Worm (Caenorhabditis elegans): ENCODE measurements around the gene srv-10.
"Not testable (repeated sequence)": the region's sequence is repeated elsewhere in the genome, so short reads cannot be mapped to it uniquely, and the experiment has no call there.

srv-10 gene

ce11 chrV:13432364-13432763 is 8.7 kb downstream of the srv-10 start, which contains the start of gene srd-17:
TSS of gene srd-17 (minus strand) at chrV:13432714.
- TF ChIP-seq aly-2 (tag; optimal IDR thresholded peaks at IDR 0.05): no peak
- TF ChIP-seq ztf-4 (tag; optimal IDR thresholded peaks at IDR 0.05): no peak
- no peak for TF ChIP-seq ceh-28 (tag; optimal IDR thresholded peaks at IDR 0.05)
- no peak for TF ChIP-seq egl-5 (tag; optimal IDR thresholded peaks at IDR 0.05)
- no peak for TF ChIP-seq mml-1 (tag; optimal IDR thresholded peaks at IDR 0.05)
- no peak for TF ChIP-seq fos-1 (tag; optimal IDR thresholded peaks at IDR 0.05)
- no peak for TF ChIP-seq nhr-76 (tag; optimal IDR thresholded peaks at IDR 0.05)
- TF ChIP-seq nhr-28 (tag; optimal IDR thresholded peaks at IDR 0.05): no peak
- TF ChIP-seq nhr-25 (tag; optimal IDR thresholded peaks at IDR 0.05): no peak
- TF ChIP-seq nhr-12 (tag; optimal IDR thresholded peaks at IDR 0.05): no peak
- no peak for TF ChIP-seq mdl-1 (tag; optimal IDR thresholded peaks at IDR 0.05)
- TF ChIP-seq skn-1 (tag; optimal IDR thresholded peaks at IDR 0.05): no peak
- no peak for TF ChIP-seq nhr-77 (tag; optimal IDR thresholded peaks at IDR 0.05)
- no peak for TF ChIP-seq nhr-67 (tag; optimal IDR thresholded peaks at IDR 0.05)
- no peak for TF ChIP-seq ceh-16 (tag; optimal IDR thresholded peaks at IDR 0.05)

DNA sequence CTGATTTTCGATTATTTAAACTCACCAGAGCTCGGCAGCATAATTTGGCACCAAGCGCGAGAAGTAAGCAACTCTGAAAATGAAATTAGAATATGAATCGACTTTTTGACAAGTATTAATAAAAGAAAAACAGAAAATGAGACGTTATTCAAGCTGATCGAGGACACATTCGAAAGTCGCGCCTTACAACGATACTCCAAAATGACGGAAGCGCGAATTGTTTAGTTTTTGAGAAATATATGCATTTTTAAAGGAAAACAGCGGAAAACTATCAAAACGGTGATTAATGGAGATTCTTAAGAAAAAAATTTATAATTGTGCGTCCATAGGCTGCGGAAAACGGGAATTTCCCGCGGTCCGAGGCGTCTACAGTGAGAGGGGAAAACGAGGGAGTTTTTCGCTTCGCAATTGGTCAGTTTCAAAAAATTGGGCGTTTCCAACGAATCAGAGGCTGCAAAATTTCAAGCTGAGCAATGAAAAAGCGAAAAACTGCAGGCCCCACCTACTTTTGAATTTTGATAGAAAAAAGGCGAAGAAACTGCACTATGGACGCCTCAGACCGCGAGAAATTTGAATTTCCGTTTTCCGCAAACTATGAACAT is 13.9 kb downstream of the srv-10 start, which contains the start of gene mes-4:
Gene mes-4 (minus strand): TSS at position 73 of the 602 bp plus-strand sequence.
- TF ChIP-seq nfya-1 (tag; optimal IDR thresholded peaks at IDR 0.05; ENCODE audit: insufficient read depth) (peak; percentile 91), eor-1 (tag; optimal IDR thresholded peaks at IDR 0.05) (no peak), elt-1 (tag; optimal IDR thresholded peaks at IDR 0.05) (no peak), lin-15B (tag; optimal IDR thresholded peaks at IDR 0.05) (peak; percentile 38)

DNA sequence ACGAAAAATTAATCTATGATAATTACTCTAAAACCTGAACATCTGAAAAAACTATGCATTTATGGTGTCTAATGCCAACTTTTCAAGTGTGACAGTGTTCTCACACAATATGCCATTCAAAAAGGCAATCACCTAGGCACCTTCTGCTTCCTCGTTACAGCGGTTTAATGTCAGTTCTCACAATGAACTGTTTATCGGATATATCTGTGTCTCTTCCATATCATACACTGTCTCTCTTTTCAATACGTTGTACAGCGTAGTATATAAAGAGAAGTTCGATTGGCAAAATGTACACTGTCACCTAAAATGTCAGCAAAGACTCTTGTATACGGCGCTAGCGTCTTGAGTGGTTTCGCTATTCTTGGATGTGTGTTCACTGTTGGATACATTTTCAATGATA is 18.0 kb downstream of the srv-10 start, which contains the start of gene col-162:
Gene col-162 (plus strand): TSS at position 301 of the 400 bp plus-strand sequence.
- TF ChIP-seq nhr-11 (tag; optimal IDR thresholded peaks at IDR 0.05): no peak
- no peak for TF ChIP-seq egl-27 (tag; optimal IDR thresholded peaks at IDR 0.05)
- TF ChIP-seq ztf-4 (tag; optimal IDR thresholded peaks at IDR 0.05): no peak
- TF ChIP-seq mml-1 (tag; optimal IDR thresholded peaks at IDR 0.05): no peak
- no peak for TF ChIP-seq ceh-9 (tag; optimal IDR thresholded peaks at IDR 0.05)

DNA sequence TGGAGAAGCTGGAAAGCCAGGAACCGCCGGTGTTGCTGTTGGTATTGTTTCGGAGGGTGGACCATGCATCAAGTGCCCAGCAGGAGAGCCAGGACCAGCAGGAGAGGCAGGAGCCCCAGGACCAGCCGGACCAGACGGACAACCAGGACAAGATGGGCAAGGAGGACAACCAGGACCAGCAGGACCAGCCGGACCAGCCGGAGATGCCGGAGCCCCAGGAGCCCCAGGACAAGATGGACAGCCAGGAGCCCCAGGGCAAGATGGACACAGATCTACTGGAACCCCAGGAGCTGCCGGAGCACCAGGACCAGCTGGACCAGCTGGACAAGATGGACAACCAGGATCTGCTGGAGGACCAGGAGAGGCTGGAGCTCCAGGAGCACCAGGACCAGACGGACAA is 19.1 kb downstream of the srv-10 start:
- TF ChIP-seq nhr-77 (tag; optimal IDR thresholded peaks at IDR 0.05): no peak
- TF ChIP-seq eor-1 (tag; optimal IDR thresholded peaks at IDR 0.05): no peak
- TF ChIP-seq ztf-4 (tag; optimal IDR thresholded peaks at IDR 0.05): no peak
- no peak for TF ChIP-seq sea-2 (GFP tag; optimal IDR thresholded peaks at IDR 0.05)
- TF ChIP-seq nhr-67 (tag; optimal IDR thresholded peaks at IDR 0.05): no peak
- TF ChIP-seq unc-62 (GFP tag; optimal IDR thresholded peaks at IDR 0.05): no peak
- no peak for TF ChIP-seq ceh-28 (tag; optimal IDR thresholded peaks at IDR 0.05)
- TF ChIP-seq ZK546.5 (tag; optimal IDR thresholded peaks at IDR 0.05): no peak
- no peak for TF ChIP-seq elt-1 (tag; optimal IDR thresholded peaks at IDR 0.05)
- TF ChIP-seq jun-1 (tag; optimal IDR thresholded peaks at IDR 0.05): no peak

DNA sequence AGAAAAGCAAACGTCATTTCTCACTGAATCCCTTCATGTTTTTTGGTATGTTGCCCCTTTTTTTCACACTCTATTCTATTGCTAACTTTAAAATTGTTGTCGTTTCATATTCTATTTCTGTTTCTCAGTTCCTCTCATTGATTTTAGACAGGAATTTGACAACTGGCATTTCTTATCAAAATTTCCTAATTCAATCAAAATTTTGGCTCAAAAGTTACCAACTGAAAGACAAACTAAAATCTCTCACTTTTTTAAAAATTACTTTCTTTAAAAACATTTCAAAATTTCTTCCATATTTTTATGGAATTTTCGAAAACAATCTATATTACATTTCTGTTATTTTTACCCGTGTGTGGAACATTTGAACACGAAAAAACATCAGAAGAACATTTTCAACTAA is 19.8 kb downstream of the srv-10 start, which contains the start of gene Y2H9A.6:
Gene Y2H9A.6 (plus strand): TSS at position 301 of the 400 bp plus-strand sequence.
- not testable (repeated sequence) for TF ChIP-seq hmg-11, ztf-11, ceh-9 (tag; optimal IDR thresholded peaks at IDR 0.05)

DNA sequence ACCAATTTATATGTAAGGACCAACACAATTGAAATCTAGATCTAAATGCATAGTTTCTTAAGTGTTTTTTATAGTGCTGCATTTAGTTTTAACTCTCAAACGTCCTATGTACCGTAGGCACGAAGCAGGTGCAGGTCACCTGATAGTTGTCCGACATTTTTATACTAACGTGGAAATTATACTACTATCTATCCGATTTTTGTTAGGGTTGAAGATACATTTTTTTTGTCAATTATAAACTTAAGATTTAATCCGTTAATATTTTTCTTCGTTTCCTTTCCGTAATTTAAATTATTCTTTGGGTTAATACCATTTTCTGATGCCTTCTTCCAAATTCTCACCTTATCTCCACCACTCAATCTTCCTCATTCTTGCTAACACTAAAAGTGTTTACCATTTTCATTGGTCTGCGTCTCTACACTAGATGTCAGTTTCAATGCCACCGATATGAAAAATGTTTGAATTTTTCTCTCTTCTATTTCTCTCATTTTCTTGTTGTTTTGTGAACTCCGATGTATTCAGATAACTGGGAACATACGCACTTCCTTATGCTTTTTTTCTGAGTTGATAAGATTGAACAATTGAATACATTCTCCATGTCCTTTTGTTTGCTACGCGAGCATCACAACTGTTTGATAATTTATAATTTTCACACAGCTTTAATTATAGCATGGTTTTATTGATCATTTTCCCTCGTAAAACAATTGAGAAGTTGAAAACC is 21.7 kb downstream of the srv-10 start, which contains the start of gene Y2H9A.4:
Gene Y2H9A.4 (plus strand): TSS at position 671 of the 721 bp plus-strand sequence.
- no peak for TF ChIP-seq ceh-82 (tag; optimal IDR thresholded peaks at IDR 0.05)
- TF ChIP-seq nfya-1 (tag; optimal IDR thresholded peaks at IDR 0.05; ENCODE audit: insufficient read depth): peak; percentile 3
- TF ChIP-seq nhr-25 (tag; optimal IDR thresholded peaks at IDR 0.05): peak; percentile 72
- TF ChIP-seq egl-5 (tag; optimal IDR thresholded peaks at IDR 0.05): no peak
- no peak for TF ChIP-seq mdl-1 (tag; optimal IDR thresholded peaks at IDR 0.05)
- no peak for TF ChIP-seq ceh-28 (tag; optimal IDR thresholded peaks at IDR 0.05)
- no peak for TF ChIP-seq lin-15B (tag; optimal IDR thresholded peaks at IDR 0.05)
- TF ChIP-seq fkh-10 (GFP tag; optimal IDR thresholded peaks at IDR 0.05): no peak
- no peak for TF ChIP-seq fkh-2 (tag; optimal IDR thresholded peaks at IDR 0.05)
- TF ChIP-seq eor-1 (tag; optimal IDR thresholded peaks at IDR 0.05): no peak
- TF ChIP-seq elt-1 (tag; optimal IDR thresholded peaks at IDR 0.05): peak; percentile 72
- TF ChIP-seq daf-12 (tag; optimal IDR thresholded peaks at IDR 0.05): no peak
- no peak for TF ChIP-seq ceh-9 (tag; optimal IDR thresholded peaks at IDR 0.05)
- TF ChIP-seq ama-1 (optimal IDR thresholded peaks at IDR 0.05): no peak
- peak; percentile 54 for TF ChIP-seq elt-2 (tag; optimal IDR thresholded peaks at IDR 0.05)
- TF ChIP-seq jun-1 (tag; optimal IDR thresholded peaks at IDR 0.05): peak; percentile 67
- TF ChIP-seq ZK546.5 (tag; optimal IDR thresholded peaks at IDR 0.05): no peak
- no peak for TF ChIP-seq egl-27 (tag; optimal IDR thresholded peaks at IDR 0.05)
- TF ChIP-seq nhr-28 (tag; optimal IDR thresholded peaks at IDR 0.05): no peak
- TF ChIP-seq tbx-2 (tag; optimal IDR thresholded peaks at IDR 0.05): no peak
- TF ChIP-seq nhr-12 (tag; optimal IDR thresholded peaks at IDR 0.05): no peak
- TF ChIP-seq nhr-67 (tag; optimal IDR thresholded peaks at IDR 0.05): no peak
- no peak for TF ChIP-seq nhr-11 (tag; optimal IDR thresholded peaks at IDR 0.05)
- no peak for TF ChIP-seq R02D3.7 (tag; optimal IDR thresholded peaks at IDR 0.05)
- no peak for TF ChIP-seq nhr-77 (tag; optimal IDR thresholded peaks at IDR 0.05)
- TF ChIP-seq lsy-12 (tag; optimal IDR thresholded peaks at IDR 0.05): no peak
- TF ChIP-seq elt-3 (tag; optimal IDR thresholded peaks at IDR 0.05): no peak

All from whole organism, L3 larva.